1 fruit fly cellular context compared by ENCODE assay signal in the genomic region with DNA sequence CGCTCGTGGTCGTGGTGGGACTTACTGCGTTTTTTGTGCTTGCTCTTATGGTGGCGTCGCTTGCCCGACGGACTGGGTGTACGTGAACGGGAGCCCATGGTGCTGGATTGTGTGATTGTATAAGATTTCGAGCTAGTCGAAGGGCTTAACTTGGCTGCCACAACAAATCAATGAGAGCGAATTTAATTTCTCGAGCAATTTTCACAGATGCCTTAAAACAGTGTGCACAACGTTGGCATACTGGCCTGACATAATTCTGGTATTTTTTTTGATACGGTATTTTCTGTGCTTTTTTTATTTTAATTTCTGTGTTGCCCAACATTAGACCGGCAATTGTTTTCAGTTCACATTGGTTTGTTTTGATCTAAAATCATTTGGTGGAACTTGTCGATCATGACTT.
TF ChIP-seq lines count a peak whose summit lies in the region.

A gene (minus strand): TSS at position 227 of the 400 bp plus-strand sequence.

TF ChIP-seq in whole organism, embryonic, 481 proteins besides CTCF, POLR2A, EP300 and RAD21 (continued from another document):
- peak; percentile 26 for TF ChIP-seq CG13624 (GFP tag; optimal IDR thresholded peaks at IDR 0.05; lab: Kevin White, UChicago)
- no peak for TF ChIP-seq CG30403 (GFP tag; optimal IDR thresholded peaks at IDR 0.05; lab: Kevin White, UChicago)
- TF ChIP-seq slbo (GFP tag; IDR thresholded peaks at IDR 0.05; lab: Robert Waterston, UW): peak; percentile 36; the same call in 1 of the 2 replicates
- no peak for TF ChIP-seq CG9817 (tag; optimal IDR thresholded peaks at IDR 0.05; lab: Kevin White, UChicago)
- no peak for TF ChIP-seq ash1 (GFP tag; optimal IDR thresholded peaks at IDR 0.05; lab: Kevin White, UChicago)
- TF ChIP-seq CG6813 (GFP tag; optimal IDR thresholded peaks at IDR 0.05; lab: Kevin White, UChicago): no peak
- TF ChIP-seq CG4707 (GFP tag; optimal IDR thresholded peaks at IDR 0.05; lab: Kevin White, UChicago): no peak
- no peak for TF ChIP-seq D19B (GFP tag; optimal IDR thresholded peaks at IDR 0.05; lab: Kevin White, UChicago)
- no peak for TF ChIP-seq schlank (tag; optimal IDR thresholded peaks at IDR 0.05; lab: Kevin White, UChicago)
- no peak for TF ChIP-seq CG18619 (GFP tag; optimal IDR thresholded peaks at IDR 0.05; lab: Kevin White, UChicago)
- no peak for TF ChIP-seq hbn (GFP tag; IDR thresholded peaks at IDR 0.05; lab: Robert Waterston, UW; ENCODE audit: partially characterized antibody)
- no peak for TF ChIP-seq corto (GFP tag; optimal IDR thresholded peaks at IDR 0.05; lab: Kevin White, UChicago)
- TF ChIP-seq CG7963 (GFP tag; IDR thresholded peaks at IDR 0.05; lab: Robert Waterston, UW; ENCODE audit: partially characterized antibody): no peak
- no peak for TF ChIP-seq CG4404 (GFP tag; IDR thresholded peaks at IDR 0.05; lab: Robert Waterston, UW)
- no peak for TF ChIP-seq D (optimal IDR thresholded peaks at IDR 0.05; lab: Kevin White, UChicago)
- no peak for TF ChIP-seq D (GFP tag; optimal IDR thresholded peaks at IDR 0.05; lab: Kevin White, UChicago)
- TF ChIP-seq otp (GFP tag; IDR thresholded peaks at IDR 0.05; lab: Robert Waterston, UW): no peak
- peak; percentile 6 for TF ChIP-seq BEAF-32 (GFP tag; optimal IDR thresholded peaks at IDR 0.05; lab: Kevin White, UChicago)
- no peak for TF ChIP-seq Aef1 (GFP tag; IDR thresholded peaks at IDR 0.05; lab: Robert Waterston, UW)
- TF ChIP-seq CG14667 (GFP tag; IDR thresholded peaks at IDR 0.05; lab: Robert Waterston, UW): no peak
- no peak for TF ChIP-seq CG15011 (GFP tag; optimal IDR thresholded peaks at IDR 0.05; lab: Kevin White, UChicago)
